Worm (Caenorhabditis elegans) whole organism, midembryonic: ENCODE results near the gene mod-1.

ENCODE experiments used
- T22C8.4 ChIP-seq: fragments of 200-800 bp; sonication (Bioruptor generic); IDR thresholded peaks from 2 replicates; pipeline ENCODE4 v1.3.6; 2022; ENCODE audit warnings: missing genetic modification characterization, missing compliant biosample characterization
- flt-1 ChIP-seq: fragments of 200-800 bp; sonication (Bioruptor generic); IDR thresholded peaks from 2 replicates; pipeline ENCODE4 v1.3.6; 2022; ENCODE audit warnings: missing genetic modification characterization, missing compliant biosample characterization
- klf-2 ChIP-seq: fragments of 200-800 bp; sonication (Bioruptor generic); conservative IDR thresholded peaks from 2 replicates; pipeline ENCODE4 v1.3.6; 2022; ENCODE audit warnings: missing genetic modification reagents, missing genetic modification characterization, missing compliant biosample characterization
- med-1 ChIP-seq: sonication (generic microtip); optimal IDR thresholded peaks from 2 replicates; lab custom pipeline; 2017; ENCODE audit warnings: missing genetic modification characterization, mild to moderate bottlenecking, missing compliant biosample characterization, antibody characterized with exemption, missing genetic modification reagents; ENCODE audit not compliant: insufficient read depth
- ref-1 ChIP-seq: fragments of 200-800 bp; sonication (Bioruptor generic); conservative IDR thresholded peaks from 2 replicates; pipeline ENCODE4 v1.3.6; 2022; ENCODE audit warnings: missing genetic modification reagents, missing genetic modification characterization, missing compliant biosample characterization
- tab-1 ChIP-seq: fragments of 200-800 bp; sonication (Bioruptor generic); IDR thresholded peaks from 2 replicates; pipeline ENCODE4 v1.3.6; 2022; ENCODE audit warnings: missing genetic modification characterization, missing compliant biosample characterization
- ztf-23 ChIP-seq: fragments of 200-800 bp; sonication (Bioruptor generic); IDR thresholded peaks from 2 replicates; pipeline ENCODE4 v1.3.6; 2022; ENCODE audit warnings: missing genetic modification reagents, missing genetic modification characterization, missing compliant biosample characterization
- ztf-29 ChIP-seq: fragments of 200-800 bp; sonication (Bioruptor generic); IDR thresholded peaks from 2 replicates; pipeline ENCODE4 v1.3.6; 2022; ENCODE audit warnings: missing genetic modification reagents, missing genetic modification characterization, missing compliant biosample characterization

- TF ChIP-seq ztf-29 (GFP tag; lab: Robert Waterston, UW) (no peak), klf-2 (GFP tag; lab: Robert Waterston, UW) (no peak), ztf-23 (GFP tag; lab: Robert Waterston, UW) (no peak), ref-1 (no peak), flt-1 (GFP tag; lab: Robert Waterston, UW) (no peak), T22C8.4 (GFP tag; lab: Robert Waterston, UW) (no peak), tab-1 (GFP tag; lab: Robert Waterston, UW) (no peak), med-1 (no peak)
Observed at ce11 chrV:8903916-8904315, 9.9 kb downstream of the mod-1 start.
